Worm (Caenorhabditis elegans) whole organism, L4 larva: ENCODE results near the gene F22E5.6.
"Not testable (repeated sequence)": the region's sequence is repeated elsewhere in the genome, so short reads cannot be mapped to it uniquely, and the experiment has no call there.

Experiments used
- D1046.2 ChIP-seq: fragments of 200-800 bp; sonication (Bioruptor generic); IDR thresholded peaks from 2 replicates; pipeline ENCODE4 v1.3.6; 2022; ENCODE audit warnings: missing genetic modification characterization, missing compliant biosample characterization
- F26F4.8 ChIP-seq: fragments of 200-800 bp; sonication (Bioruptor generic); conservative IDR thresholded peaks from 2 replicates; pipeline ENCODE4 v1.3.6; 2022; ENCODE audit warnings: missing genetic modification characterization, missing compliant biosample characterization
- F37D6.2 ChIP-seq: sonication (generic microtip); optimal IDR thresholded peaks from 2 replicates; lab custom pipeline; 2016; ENCODE audit warnings: mild to moderate bottlenecking, missing genetic modification characterization, missing compliant biosample characterization
- R02D3.7 ChIP-seq: fragments of 150-350 bp; sonication (generic microtip); optimal IDR thresholded peaks from 3 replicates; lab custom pipeline; 2014; ENCODE audit warnings: missing biosample characterization, missing genetic modification characterization
- arid-1 ChIP-seq: fragments of 200-800 bp; sonication (Bioruptor generic); conservative IDR thresholded peaks from 2 replicates; pipeline ENCODE4 v1.3.6; 2022; ENCODE audit warnings: missing genetic modification reagents, missing genetic modification characterization, missing compliant biosample characterization
- ceh-82 ChIP-seq: sonication (generic microtip); optimal IDR thresholded peaks from 2 replicates; lab custom pipeline; 2017; ENCODE audit warnings: missing biosample characterization, missing genetic modification characterization
- ctbp-1 ChIP-seq: fragments of 200-800 bp; sonication (Bioruptor generic); IDR thresholded peaks from 2 replicates; pipeline ENCODE4 v1.3.6; 2022; ENCODE audit warnings: missing genetic modification reagents, missing genetic modification characterization, missing compliant biosample characterization
- daf-12 ChIP-seq: fragments of 150-350 bp; optimal IDR thresholded peaks from 2 replicates; lab custom pipeline; 2014; ENCODE audit warnings: missing biosample characterization, missing genetic modification reagents, missing genetic modification characterization
- daf-19 ChIP-seq: fragments of 200-800 bp; sonication (Bioruptor generic); conservative IDR thresholded peaks from 2 replicates; pipeline ENCODE4 v1.3.6; 2022; ENCODE audit warnings: missing genetic modification characterization, missing compliant biosample characterization
- dmd-6 ChIP-seq: fragments of 200-800 bp; sonication (Bioruptor generic); IDR thresholded peaks from 2 replicates; pipeline ENCODE4 v1.3.6; 2022; ENCODE audit warnings: missing genetic modification reagents, missing genetic modification characterization, missing compliant biosample characterization
- duxl-1 ChIP-seq: sonication (generic microtip); optimal IDR thresholded peaks from 2 replicates; lab custom pipeline; 2016; ENCODE audit warnings: mild to moderate bottlenecking, missing genetic modification characterization, moderate library complexity, missing compliant biosample characterization; ENCODE audit not compliant: poor library complexity
- dve-1 ChIP-seq: sonication (generic microtip); optimal IDR thresholded peaks from 2 replicates; lab custom pipeline; 2017; ENCODE audit warnings: antibody characterized with exemption, mild to moderate bottlenecking, missing genetic modification characterization, missing compliant biosample characterization; ENCODE audit not compliant: insufficient read depth
- egl-43 ChIP-seq: fragments of 200-800 bp; sonication (Bioruptor generic); IDR thresholded peaks from 2 replicates; pipeline ENCODE4 v1.3.6; 2022; ENCODE audit warnings: missing genetic modification reagents, missing genetic modification characterization, missing compliant biosample characterization
- hlh-11 ChIP-seq: fragments of 200-800 bp; sonication (Bioruptor generic); optimal IDR thresholded peaks from 2 replicates; lab custom pipeline; 2018; ENCODE audit warnings: mild to moderate bottlenecking, missing genetic modification characterization, missing compliant biosample characterization
- lin-1 ChIP-seq: fragments of 200-800 bp; sonication (Bioruptor generic); IDR thresholded peaks from 2 replicates; pipeline ENCODE4 v1.3.6; 2022; ENCODE audit warnings: missing genetic modification reagents, missing genetic modification characterization, missing compliant biosample characterization
- lin-38 ChIP-seq: fragments of 200-800 bp; sonication (Bioruptor generic); IDR thresholded peaks from 2 replicates; pipeline ENCODE4 v1.3.6; 2022; ENCODE audit warnings: missing genetic modification reagents, missing genetic modification characterization, missing compliant biosample characterization
- lin-39 ChIP-seq: fragments of 150-350 bp; optimal IDR thresholded peaks from 2 replicates; lab custom pipeline; 2014; ENCODE audit warnings: missing biosample characterization, missing genetic modification reagents, missing genetic modification characterization
- mdt-29 ChIP-seq: fragments of 200-800 bp; sonication (Bioruptor generic); IDR thresholded peaks from 2 replicates; pipeline ENCODE4 v1.3.6; 2022; ENCODE audit warnings: missing genetic modification reagents, missing genetic modification characterization, missing compliant biosample characterization
- nhr-102 ChIP-seq: sonication (generic microtip); optimal IDR thresholded peaks from 2 replicates; lab custom pipeline; 2016; ENCODE audit warnings: mild to moderate bottlenecking, missing genetic modification characterization, moderate library complexity, missing compliant biosample characterization
- nhr-25 ChIP-seq: sonication (generic microtip); optimal IDR thresholded peaks from 2 replicates; lab custom pipeline; 2017; ENCODE audit warnings: missing genetic modification characterization, mild to moderate bottlenecking, missing compliant biosample characterization, antibody characterized with exemption, moderate library complexity, borderline replicate concordance; ENCODE audit not compliant: insufficient read depth
- nhr-28 ChIP-seq: fragments of 150-350 bp; optimal IDR thresholded peaks from 2 replicates; lab custom pipeline; 2014; ENCODE audit warnings: missing biosample characterization, missing genetic modification characterization
- nhr-42 ChIP-seq: fragments of 200-800 bp; sonication (Bioruptor generic); IDR thresholded peaks from 2 replicates; pipeline ENCODE4 v1.3.6; 2022; ENCODE audit warnings: missing genetic modification characterization, missing compliant biosample characterization
- nhr-48 ChIP-seq: sonication (generic microtip); optimal IDR thresholded peaks from 2 replicates; lab custom pipeline; 2016; ENCODE audit warnings: mild to moderate bottlenecking, missing genetic modification characterization, missing compliant biosample characterization
- nhr-77 ChIP-seq: fragments of 150-350 bp; optimal IDR thresholded peaks from 2 replicates; lab custom pipeline; 2014; ENCODE audit warnings: missing biosample characterization, missing genetic modification characterization
- pha-4 ChIP-seq, 2 experiments: fragments of 150-350 bp in 1 of 2; fragments of 200-800 bp in 1 of 2; sonication (Bioruptor generic) in 1 of 2; IDR thresholded peaks in 1 of 2; optimal IDR thresholded peaks in 1 of 2; 2 replicates each; pipeline versions ENCODE4 v1.3.6 to Lab custom; 2014 to 2022; ENCODE audit warnings: missing genetic modification characterization in 2 of 2, missing genetic modification reagents in 2 of 2, missing biosample characterization in 1 of 2, missing compliant biosample characterization in 1 of 2
- php-3 ChIP-seq: fragments of 200-800 bp; sonication (Bioruptor generic); IDR thresholded peaks from 2 replicates; pipeline ENCODE4 v1.3.6; 2022; ENCODE audit warnings: missing genetic modification reagents, missing genetic modification characterization, missing compliant biosample characterization
- pqm-1 ChIP-seq: sonication (generic microtip); optimal IDR thresholded peaks from 2 replicates; lab custom pipeline; 2017; ENCODE audit warnings: missing biosample characterization, missing genetic modification characterization
- spr-3 ChIP-seq: fragments of 200-800 bp; sonication (Bioruptor generic); optimal IDR thresholded peaks from 2 replicates; lab custom pipeline; 2018; ENCODE audit warnings: mild to moderate bottlenecking, missing genetic modification characterization, missing compliant biosample characterization
- tag-97 ChIP-seq: fragments of 200-800 bp; sonication (Bioruptor generic); IDR thresholded peaks from 2 replicates; pipeline ENCODE4 v1.3.6; 2022; ENCODE audit warnings: missing genetic modification characterization, missing compliant biosample characterization
- vab-7 ChIP-seq: fragments of 200-800 bp; sonication (Bioruptor generic); IDR thresholded peaks from 2 replicates; pipeline ENCODE4 v1.3.6; 2022; ENCODE audit warnings: missing genetic modification reagents, missing genetic modification characterization, missing compliant biosample characterization

The F22E5.6 gene

ce11 chrII:2665606-2666005, 16.0 kb downstream of the F22E5.6 start, which contains the start of gene F22E5.22:
Gene F22E5.22, plus strand, starts transcription at chrII:2665906.
- TF ChIP-seq tag-97 (GFP tag; lab: Robert Waterston, UW) (no peak), ctbp-1 (no peak), lin-38 (GFP tag; lab: Robert Waterston, UW) (no peak), duxl-1 (tag; lab: Kevin White, UChicago) (no peak), nhr-28 (tag; lab: Kevin White, UChicago) (no peak), egl-43 (GFP tag; lab: Robert Waterston, UW) (no peak), nhr-48 (no peak), ceh-82 (tag; lab: Kevin White, UChicago) (no peak), spr-3 (GFP tag; lab: Kevin White, UChicago) (no peak), daf-12 (no peak), mdt-29 (GFP tag; lab: Robert Waterston, UW) (no peak), R02D3.7 (tag; lab: Kevin White, UChicago) (no peak), arid-1 (GFP tag; lab: Robert Waterston, UW) (no peak), dve-1 (tag; lab: Kevin White, UChicago) (no peak)

- not testable (repeated sequence) for TF ChIP-seq duxl-1 (tag; lab: Kevin White, UChicago); lin-39; F37D6.2 (tag; lab: Kevin White, UChicago)
Measured at ce11 chrII:2672320-2672719, 22.7 kb downstream of the F22E5.6 start, which contains the start of gene sri-57. Gene sri-57, minus strand, starts transcription at chrII:2672420.

- TF ChIP-seq vab-7 (GFP tag; lab: Robert Waterston, UW); hlh-11; pha-4 (GFP tag; IDR thresholded peaks at IDR 0.05; lab: Robert Waterston, UW); pha-4 (tag; optimal IDR thresholded peaks at IDR 0.05; lab: Kevin White, UChicago): not testable (repeated sequence)
Measured at ce11 chrII:2673534-2673933, 23.9 kb downstream of the F22E5.6 start, which contains the start of the genes F22E5.20 and F22E5.1. Gene F22E5.20, minus strand, starts transcription at chrII:2673634. Gene F22E5.1, plus strand, starts transcription at chrII:2673775.

ce11 chrII:2677534-2678168, 28.0 kb downstream of the F22E5.6 start, which contains the start of gene F22E5.17:
Gene F22E5.17, plus strand, starts transcription at chrII:2678041.
- peak; percentile 22 for TF ChIP-seq nhr-102
- TF ChIP-seq daf-19 (GFP tag; lab: Robert Waterston, UW) = no peak
- TF ChIP-seq nhr-28 (tag; lab: Kevin White, UChicago) = peak; percentile 88
- no peak for TF ChIP-seq tag-97 (GFP tag; lab: Robert Waterston, UW)
- TF ChIP-seq nhr-77 (tag; lab: Kevin White, UChicago) = peak; percentile 7
- no peak for TF ChIP-seq nhr-42 (GFP tag; lab: Robert Waterston, UW)
- peak; percentile 48; the same call in 1 of the 2 replicates for TF ChIP-seq php-3 (GFP tag; lab: Robert Waterston, UW)
- peak; percentile 63 for TF ChIP-seq hlh-11
- TF ChIP-seq dmd-6 (GFP tag; lab: Robert Waterston, UW) = peak; percentile 92
- TF ChIP-seq D1046.2 (GFP tag; lab: Robert Waterston, UW) = no peak
- TF ChIP-seq nhr-48 = peak; percentile 33
- 0 out of 2 replicates have a peak, but pooled peaks have one; percentile 12 for TF ChIP-seq lin-1 (GFP tag; lab: Robert Waterston, UW)
- no peak for TF ChIP-seq F26F4.8 (GFP tag; lab: Robert Waterston, UW)
- TF ChIP-seq nhr-25 (tag; lab: Kevin White, UChicago) = no peak
- TF ChIP-seq egl-43 (GFP tag; lab: Robert Waterston, UW) = 0 out of 2 replicates have a peak, but pooled peaks have one; percentile 41
- TF ChIP-seq pqm-1 (tag; lab: Kevin White, UChicago) = peak; percentile 94
